Worm (Caenorhabditis elegans): ENCODE data around the gene mrpl-42.

mrpl-42 gene

DNA sequence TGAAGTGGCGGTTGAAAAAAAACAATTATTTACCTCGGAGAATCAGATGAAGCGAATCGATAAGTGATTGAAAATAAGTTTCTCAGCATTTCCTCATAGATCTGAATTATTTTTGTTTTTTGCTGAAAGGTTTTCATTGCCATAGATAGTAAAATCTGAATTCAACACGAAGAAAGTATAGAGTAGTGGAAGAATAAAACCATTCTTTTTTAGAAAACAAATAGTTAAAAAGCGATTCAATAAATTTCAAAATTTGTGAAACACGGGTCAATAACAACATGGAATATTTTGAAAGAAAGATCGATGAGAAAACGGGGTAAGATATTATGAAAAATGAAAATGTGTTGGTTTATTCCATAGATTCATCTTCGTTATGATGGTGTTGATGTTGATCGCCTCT lies at the start of gene mrpl-42:
Gene mrpl-42 (minus strand): TSS at position 101 of the 400 bp plus-strand sequence.
- TF ChIP-seq unc-62 (GFP tag; optimal IDR thresholded peaks at IDR 0.05) = no peak

DNA sequence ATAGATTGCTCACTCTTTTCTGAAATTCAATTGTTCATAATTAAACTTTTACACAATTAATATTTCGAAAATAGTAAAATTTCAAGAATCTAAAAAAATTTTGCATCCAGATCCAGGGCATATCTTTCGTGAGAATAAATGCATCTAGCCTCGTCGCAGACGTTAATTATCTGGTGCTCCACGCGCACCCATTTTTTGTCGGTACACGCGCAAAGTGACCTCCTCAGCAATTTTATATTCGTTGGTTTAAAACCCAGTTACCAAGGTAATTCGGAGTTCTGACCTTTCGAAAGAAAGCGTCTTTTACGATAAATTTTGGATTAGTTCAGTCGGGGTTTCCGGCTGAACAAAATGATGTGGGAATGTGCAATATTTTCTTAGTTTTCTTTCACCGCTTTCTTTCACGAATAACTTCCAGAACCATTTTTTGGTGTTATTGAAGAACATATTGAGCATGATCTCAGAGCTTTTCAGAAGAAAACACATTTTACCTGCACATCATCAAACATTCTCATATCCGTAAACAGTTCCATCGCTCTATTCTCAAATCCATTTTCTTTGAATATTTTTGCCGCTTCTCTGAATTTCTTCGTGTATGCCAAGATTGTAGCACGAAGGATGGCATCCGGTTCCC lies 46.0 kb upstream of the mrpl-42 start:
- no peak for TF ChIP-seq unc-62 (GFP tag; optimal IDR thresholded peaks at IDR 0.05)

DNA sequence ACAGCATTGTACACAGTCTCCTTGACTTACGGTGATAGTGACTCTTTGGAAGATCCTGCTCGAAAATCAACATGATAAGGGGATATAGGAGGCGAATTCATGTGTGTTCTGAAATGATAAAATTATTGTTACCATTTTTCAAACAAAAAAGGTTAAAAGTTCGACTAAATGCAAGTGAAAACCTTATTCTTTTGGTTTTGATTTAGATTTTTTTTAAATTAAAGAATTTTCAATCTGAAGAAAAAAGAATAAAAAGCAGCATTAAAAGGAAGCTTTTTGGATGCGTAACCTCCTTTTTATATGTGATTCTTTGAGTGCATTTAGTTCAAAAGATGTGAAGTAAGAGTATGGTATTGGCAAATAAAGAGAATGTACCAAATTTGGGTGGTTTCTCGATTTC lies 41.1 kb upstream of the mrpl-42 start, which contains the start of gene delm-1:
Gene delm-1 (minus strand): TSS at position 101 of the 400 bp plus-strand sequence.
- TF ChIP-seq unc-62 (GFP tag; optimal IDR thresholded peaks at IDR 0.05) = no peak

DNA sequence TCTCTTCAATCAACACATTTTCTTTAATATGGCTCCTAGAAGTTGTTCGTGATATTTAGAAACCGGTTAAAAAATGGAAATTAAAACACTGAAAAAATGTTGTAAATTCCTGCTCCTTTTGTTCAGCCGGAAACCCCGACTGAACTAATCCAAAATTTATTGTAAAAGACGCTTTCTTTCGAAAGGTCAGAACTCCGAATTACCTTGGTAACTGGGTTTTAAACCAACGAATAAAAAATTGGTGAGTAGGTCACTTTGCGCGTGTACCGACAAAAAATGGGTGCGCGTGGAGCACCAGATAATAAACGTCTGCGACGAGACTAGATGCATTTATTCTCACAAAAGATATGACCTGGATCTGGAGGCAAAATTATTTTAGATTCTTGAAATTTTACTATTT lies 36.3 kb upstream of the mrpl-42 start:
- TF ChIP-seq unc-62 (GFP tag; optimal IDR thresholded peaks at IDR 0.05) = no peak

DNA sequence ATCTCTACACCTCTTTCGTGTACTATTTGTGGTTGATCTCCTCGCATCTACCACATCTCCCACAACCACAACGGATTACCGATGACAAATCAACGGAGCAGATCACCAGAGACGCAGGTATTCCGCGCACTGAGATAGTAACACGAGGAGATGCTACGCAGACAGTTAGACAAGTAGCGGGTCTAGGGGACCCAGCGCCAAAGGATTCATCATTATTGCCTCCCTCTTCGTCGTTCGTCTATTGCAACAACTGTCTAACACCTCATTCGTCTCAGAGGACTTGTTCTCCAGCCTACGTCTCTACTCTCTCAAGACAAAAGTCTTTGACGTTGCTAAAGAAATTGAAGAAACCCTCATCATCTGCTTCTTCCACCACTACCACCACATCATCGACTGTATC lies 27.3 kb upstream of the mrpl-42 start:
- TF ChIP-seq unc-62 (GFP tag; optimal IDR thresholded peaks at IDR 0.05) = no peak

DNA sequence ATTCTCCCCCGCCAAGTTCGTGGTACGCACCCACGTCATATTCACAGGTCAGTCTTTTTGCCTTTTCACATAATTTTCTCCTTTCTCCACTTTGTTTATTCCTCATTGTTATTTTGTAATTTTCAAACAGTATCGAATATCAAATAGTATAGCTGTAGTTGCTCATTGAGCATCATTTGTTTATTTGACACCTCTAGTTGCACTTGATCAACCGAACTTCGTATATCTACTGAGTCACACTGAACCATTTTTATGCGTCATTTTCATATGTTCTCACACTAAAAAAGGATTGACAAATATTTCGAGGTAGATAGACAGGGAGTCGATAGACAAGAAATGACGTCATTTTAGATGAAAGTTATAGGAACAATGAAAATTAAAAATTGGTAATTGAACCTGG lies 26.0 kb upstream of the mrpl-42 start:
- TF ChIP-seq unc-62 (GFP tag; optimal IDR thresholded peaks at IDR 0.05) = no peak

DNA sequence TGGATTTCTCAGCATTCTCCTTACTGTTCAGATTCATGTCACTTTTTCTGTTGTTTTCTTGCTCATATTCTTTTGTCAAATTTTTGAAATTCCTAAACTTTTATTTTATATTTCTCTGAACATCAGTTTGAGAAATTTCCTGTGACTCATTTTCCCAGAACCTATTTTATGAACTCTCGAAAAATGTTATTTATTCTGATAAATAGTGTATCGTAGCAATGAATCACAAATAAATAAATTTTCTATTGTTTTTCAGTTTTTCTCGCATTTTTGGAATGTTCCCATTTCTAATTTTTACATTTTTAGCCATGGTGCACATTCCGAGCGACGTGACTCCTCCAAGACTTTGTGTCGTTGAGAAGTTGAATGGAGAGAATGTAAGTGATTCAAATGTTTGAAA lies 24.5 kb upstream of the mrpl-42 start, which contains the start of gene nrfl-1:
Gene nrfl-1 (plus strand): TSS at position 301 of the 400 bp plus-strand sequence.
- TF ChIP-seq unc-62 (GFP tag; optimal IDR thresholded peaks at IDR 0.05) = no peak

DNA sequence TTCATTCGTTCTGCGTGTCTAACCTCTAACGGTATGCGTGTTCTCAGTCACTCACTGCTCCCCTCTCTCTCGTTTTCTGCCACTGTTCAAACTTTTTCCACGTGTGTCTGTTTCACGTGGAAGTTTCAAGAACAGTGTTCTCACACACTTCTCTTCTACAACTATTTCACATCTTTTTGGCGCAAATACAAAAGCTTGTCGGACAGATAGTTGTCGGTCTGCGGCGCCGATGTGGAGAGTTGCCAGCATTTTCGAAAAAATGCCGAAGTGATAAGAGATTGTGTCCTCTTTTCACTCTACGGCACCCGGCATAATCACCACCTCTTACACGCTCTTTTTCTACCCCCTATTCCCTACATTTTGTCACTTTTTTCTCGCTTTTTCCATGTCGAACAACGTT lies 24.1 kb upstream of the mrpl-42 start:
- no peak for TF ChIP-seq unc-62 (GFP tag; optimal IDR thresholded peaks at IDR 0.05)

DNA sequence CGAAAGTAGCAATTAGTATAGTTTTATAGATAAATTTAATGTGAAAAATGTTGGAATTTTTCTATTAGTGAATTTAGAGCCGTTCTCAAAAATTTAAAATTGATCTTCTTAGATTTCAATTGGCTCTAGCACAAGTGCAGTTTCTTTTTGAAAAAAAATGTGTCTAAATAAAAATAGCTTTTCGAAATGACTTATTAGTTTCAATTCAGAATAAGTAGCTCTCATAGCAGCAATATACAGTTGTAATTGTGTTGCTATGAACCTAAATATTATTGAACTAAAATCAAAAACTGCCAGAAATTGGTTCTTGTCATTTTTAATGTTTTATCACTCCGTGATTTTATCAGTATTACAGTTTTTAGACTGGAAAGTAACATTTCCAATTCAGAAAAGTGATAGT lies 23.4 kb upstream of the mrpl-42 start:
- no peak for TF ChIP-seq unc-62 (GFP tag; optimal IDR thresholded peaks at IDR 0.05)

DNA sequence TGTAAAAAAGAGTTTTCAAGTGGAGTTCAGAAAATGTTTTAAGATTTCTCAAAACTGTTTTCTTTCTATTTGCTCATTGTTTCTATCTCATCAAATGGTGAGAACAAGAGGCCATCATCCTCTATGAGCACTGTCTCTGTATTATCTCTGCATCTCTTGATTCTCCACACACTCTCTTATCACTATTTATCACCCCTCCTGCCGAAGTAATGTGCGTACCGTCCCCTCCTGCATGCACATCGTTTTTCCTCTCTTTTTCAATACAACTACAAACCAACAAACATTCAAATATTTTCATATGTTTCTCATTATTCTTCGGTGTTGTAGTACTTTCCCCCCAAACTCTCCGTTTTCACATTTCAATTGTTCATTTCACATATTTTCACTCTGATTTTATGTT lies 22.2 kb upstream of the mrpl-42 start:
- no peak for TF ChIP-seq unc-62 (GFP tag; optimal IDR thresholded peaks at IDR 0.05)

DNA sequence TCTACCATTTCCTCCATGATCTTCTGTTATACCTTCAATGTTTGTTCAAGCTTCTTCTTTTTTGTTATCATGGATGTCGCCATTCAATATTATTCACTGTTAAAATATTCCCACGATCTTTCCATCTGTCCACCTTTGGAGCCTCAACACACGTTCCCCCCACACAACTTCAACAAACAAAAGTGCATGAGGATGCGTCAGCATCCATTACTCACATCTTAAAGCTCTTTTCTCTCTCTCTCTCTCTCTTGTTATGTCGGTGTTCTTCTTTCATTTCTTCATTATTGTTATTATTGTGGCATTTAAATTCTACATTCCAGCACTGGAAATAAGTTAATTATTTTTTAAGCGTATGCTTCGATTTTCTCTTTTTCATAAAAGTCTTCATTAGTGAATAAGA lies 19.8 kb upstream of the mrpl-42 start:
- TF ChIP-seq unc-62 (GFP tag; optimal IDR thresholded peaks at IDR 0.05) = no peak

DNA sequence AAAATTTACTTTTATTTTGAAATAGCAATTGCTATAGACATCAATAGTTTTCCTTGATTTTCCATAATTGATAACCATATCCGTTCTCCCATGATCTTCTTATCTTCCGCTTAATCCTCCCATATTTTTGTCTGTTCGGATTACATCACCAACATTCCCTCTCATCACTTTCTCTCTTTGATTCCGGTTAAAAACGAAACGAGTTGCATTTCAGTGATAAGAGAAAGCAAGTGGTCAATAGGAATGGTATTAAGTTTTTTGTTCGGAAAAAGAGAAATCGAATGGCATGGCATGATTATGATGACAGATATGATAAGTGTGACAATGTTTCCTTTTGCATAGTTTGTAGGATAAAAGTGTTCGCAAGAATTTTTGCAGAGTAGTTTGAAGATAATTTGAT lies 17.8 kb upstream of the mrpl-42 start:
- no peak for TF ChIP-seq unc-62 (GFP tag; optimal IDR thresholded peaks at IDR 0.05)

DNA sequence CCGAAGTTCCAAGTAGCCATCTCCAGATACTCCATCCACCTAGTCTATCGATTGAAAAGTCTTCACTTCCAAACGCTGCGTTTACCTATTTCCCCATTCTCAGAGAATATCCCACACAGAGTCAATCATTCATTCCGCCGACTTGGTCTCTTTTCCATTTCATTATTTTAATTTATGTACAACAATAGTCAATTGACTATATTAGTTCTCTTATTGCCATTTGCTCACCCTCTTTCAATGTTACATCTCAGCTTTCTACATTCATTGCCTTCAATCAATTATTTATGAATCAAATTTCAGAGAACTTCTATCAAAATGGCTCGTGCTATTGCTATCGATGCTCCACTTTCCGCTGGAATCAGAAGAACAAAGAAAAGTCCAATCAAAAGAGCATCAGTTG lies 14.4 kb upstream of the mrpl-42 start, which contains the start of gene aly-1:
Gene aly-1 (plus strand): TSS at position 301 of the 400 bp plus-strand sequence.
- no peak for TF ChIP-seq unc-62 (GFP tag; optimal IDR thresholded peaks at IDR 0.05)

DNA sequence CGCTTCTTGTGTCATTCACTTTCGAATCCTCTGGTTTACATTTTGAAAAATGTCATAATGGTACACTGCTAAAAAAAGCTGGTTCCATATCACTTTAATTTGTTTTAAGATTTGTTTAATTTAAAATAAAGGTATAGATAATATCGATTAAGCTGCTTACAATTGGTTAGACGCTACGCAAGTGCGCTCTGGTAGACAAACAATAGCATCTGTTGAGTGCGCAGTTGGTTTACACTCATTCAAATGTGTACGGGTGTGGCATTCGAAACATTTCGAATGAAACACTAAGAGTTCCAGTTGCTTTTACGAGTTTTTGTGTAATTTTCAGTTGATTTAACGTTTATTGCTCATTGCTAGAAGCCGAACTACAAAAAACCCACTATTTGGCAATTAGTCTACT lies 13.2 kb upstream of the mrpl-42 start:
- no peak for TF ChIP-seq unc-62 (GFP tag; optimal IDR thresholded peaks at IDR 0.05)

DNA sequence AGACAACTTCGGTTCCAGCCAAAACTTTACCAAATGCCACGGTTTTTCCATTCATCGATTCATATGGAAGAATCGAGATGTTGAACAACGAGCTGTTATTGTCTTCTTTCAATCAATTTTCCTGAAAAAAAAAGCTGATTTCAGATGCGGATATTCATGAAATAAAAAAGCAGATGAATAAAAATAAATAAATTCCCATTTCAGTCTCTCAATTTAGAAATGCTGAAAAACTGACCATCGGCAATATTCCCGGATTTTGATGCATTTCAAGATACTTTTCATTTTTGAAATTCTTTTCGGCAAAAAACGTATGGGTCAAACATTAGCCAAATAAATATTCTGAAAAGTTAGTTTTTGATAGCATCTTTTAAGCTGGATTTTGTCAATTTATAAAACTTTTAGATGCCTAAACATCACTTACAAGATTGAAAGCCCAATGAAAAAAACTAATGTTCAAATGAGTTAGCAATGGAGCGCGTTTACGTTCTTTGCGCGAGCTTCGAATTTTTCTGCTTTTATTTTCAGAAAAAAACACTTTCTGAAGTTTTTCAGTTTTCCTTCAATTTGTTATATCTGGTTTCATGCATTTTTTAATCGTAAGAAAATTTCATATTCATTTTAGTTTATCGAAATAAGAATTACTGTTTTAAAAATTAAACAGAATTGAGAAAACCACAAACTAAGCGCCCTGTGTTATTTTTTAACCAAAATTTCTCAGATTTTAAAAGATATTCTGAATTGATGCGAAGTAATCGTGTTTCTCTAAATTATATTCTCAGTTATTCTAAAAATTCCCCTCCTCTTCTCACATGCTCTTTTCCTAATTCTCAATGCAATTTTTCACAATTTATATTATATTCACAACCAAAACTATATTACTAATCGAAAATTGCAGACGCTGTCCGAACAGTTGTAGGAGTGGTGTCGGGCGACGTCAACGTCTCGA lies 10.1 kb upstream of the mrpl-42 start, which contains the start of the genes C01F6.14 and fem-3:
Gene C01F6.14 (minus strand): TSS at position 51 of the 946 bp plus-strand sequence.
Gene fem-3 (plus strand): TSS at position 896 of the 946 bp plus-strand sequence.
- no peak for TF ChIP-seq unc-62 (GFP tag; optimal IDR thresholded peaks at IDR 0.05)

DNA sequence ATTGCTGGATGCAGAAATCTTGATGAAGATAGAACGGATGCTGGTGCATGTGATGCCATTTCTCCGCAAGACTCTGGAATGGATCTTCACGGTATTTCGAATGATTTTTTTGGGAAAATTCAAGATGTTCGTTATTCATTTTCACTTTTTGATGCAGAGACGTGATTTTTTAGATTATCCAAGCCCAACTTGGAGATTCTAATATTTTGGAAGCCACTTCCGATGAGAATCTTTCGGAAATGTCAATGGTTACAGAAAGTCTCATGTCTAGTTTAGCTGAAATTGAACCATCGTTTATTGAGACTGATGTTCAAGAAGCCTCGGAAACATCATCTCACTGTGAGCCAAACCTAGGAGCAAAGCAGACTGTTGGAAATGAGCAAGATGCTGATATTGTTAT lies 6.6 kb upstream of the mrpl-42 start:
- no peak for TF ChIP-seq unc-62 (GFP tag; optimal IDR thresholded peaks at IDR 0.05)

DNA sequence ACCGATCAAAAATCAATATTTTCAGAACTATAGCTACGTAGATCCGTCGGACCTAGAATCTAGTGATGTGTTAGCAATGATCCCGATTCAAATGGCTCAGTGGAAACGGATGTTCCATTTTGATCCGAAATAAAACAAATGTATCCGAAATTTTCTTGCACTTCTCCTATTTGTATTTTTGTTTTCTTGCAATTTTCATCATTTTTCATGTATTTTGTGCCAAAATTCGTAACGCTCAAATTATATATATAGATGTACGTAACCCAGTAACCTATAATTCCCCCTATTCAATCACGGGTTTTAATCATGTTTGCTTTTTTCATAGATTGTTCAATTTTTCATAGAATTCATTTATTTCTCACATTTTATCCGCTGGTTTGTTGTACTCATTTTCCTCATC lies 4.7 kb upstream of the mrpl-42 start, which contains the start of gene gldi-10:
Gene gldi-10 (plus strand): TSS at position 301 of the 400 bp plus-strand sequence.
- no peak for TF ChIP-seq unc-62 (GFP tag; optimal IDR thresholded peaks at IDR 0.05)

Measured in whole organism, dauer.